Worm (Caenorhabditis elegans) whole organism, L4 larva: ENCODE data around the gene srw-97.
A peak's percentile ranks its signal among the peaks of the same experiment; 100 is the strongest.

ENCODE experiments used
- Y48G9A.11 ChIP-seq: fragments of 200-800 bp; sonication (Bioruptor generic); IDR thresholded peaks from 2 replicates; pipeline ENCODE4 v1.3.6; 2022; ENCODE audit warnings: missing genetic modification reagents, missing genetic modification characterization, missing compliant biosample characterization
- aha-1 ChIP-seq: fragments of 150-350 bp; peaks from one replicate; lab custom pipeline; 2014; ENCODE audit warnings: missing biosample characterization, missing genetic modification characterization

srw-97 gene

ce11 chrII:1618948-1619347 lies 49.9 kb downstream of the srw-97 start, which contains the start of gene fbxa-166:
fbxa-166 (minus strand) TSS chrII:1619048.
- peak; percentile 45 for TF ChIP-seq aha-1
- no peak for TF ChIP-seq Y48G9A.11 (GFP tag; lab: Robert Waterston, UW)
- TF ChIP-seq, all 104 proteins: peak for 1
